Worm (Caenorhabditis elegans) whole organism, L2 larva: Measurements from ENCODE around the gene ugt-10.
A peak's percentile ranks its signal among the peaks of the same experiment; 100 is the strongest.
"Not testable (repeated sequence)": the region's sequence is repeated elsewhere in the genome, so short reads cannot be mapped to it uniquely, and the experiment has no call there.

ENCODE experiments used
- C34F6.9 ChIP-seq: fragments of 150-350 bp; optimal IDR thresholded peaks from 2 replicates; lab custom pipeline; 2014; ENCODE audit warnings: missing biosample characterization, missing genetic modification characterization
- R02D3.7 ChIP-seq: fragments of 150-350 bp; optimal IDR thresholded peaks from 2 replicates; lab custom pipeline; 2014; ENCODE audit warnings: missing biosample characterization, missing genetic modification characterization
- alr-1 ChIP-seq: fragments of 150-350 bp; optimal IDR thresholded peaks from 2 replicates; lab custom pipeline; 2014; ENCODE audit warnings: missing biosample characterization, missing genetic modification characterization
- aly-2 ChIP-seq: fragments of 150-350 bp; optimal IDR thresholded peaks from 2 replicates; lab custom pipeline; 2014; ENCODE audit warnings: missing biosample characterization, missing genetic modification characterization
- ama-1 ChIP-seq: fragments of 150-350 bp; optimal IDR thresholded peaks from 2 replicates; lab custom pipeline; 2018; ENCODE audit warnings: inconsistent platforms
- blmp-1 ChIP-seq: sonication (generic microtip); optimal IDR thresholded peaks from 2 replicates; lab custom pipeline; 2017; ENCODE audit warnings: missing genetic modification characterization, mild to moderate bottlenecking, missing compliant biosample characterization, antibody characterized with exemption, moderate library complexity; ENCODE audit not compliant: insufficient read depth
- ceh-16 ChIP-seq: fragments of 150-350 bp; optimal IDR thresholded peaks from 2 replicates; lab custom pipeline; 2014; ENCODE audit warnings: missing biosample characterization, missing genetic modification characterization
- ceh-82 ChIP-seq: fragments of 150-350 bp; optimal IDR thresholded peaks from 2 replicates; lab custom pipeline; 2014; ENCODE audit warnings: missing biosample characterization, missing genetic modification characterization
- dmd-4 ChIP-seq: sonication (generic microtip); optimal IDR thresholded peaks from 2 replicates; lab custom pipeline; 2017; ENCODE audit warnings: missing biosample characterization, missing genetic modification characterization
- egl-27 ChIP-seq: sonication (generic microtip); optimal IDR thresholded peaks from 3 replicates; lab custom pipeline; 2017; ENCODE audit warnings: missing biosample characterization, missing genetic modification reagents, missing genetic modification characterization
- elt-1 ChIP-seq: fragments of 150-350 bp; optimal IDR thresholded peaks from 2 replicates; lab custom pipeline; 2014; ENCODE audit warnings: missing biosample characterization, missing genetic modification characterization
- elt-3 ChIP-seq: sonication (generic microtip); optimal IDR thresholded peaks from 2 replicates; lab custom pipeline; 2017; ENCODE audit warnings: missing biosample characterization, missing genetic modification characterization
- fos-1 ChIP-seq: fragments of 150-350 bp; optimal IDR thresholded peaks from 2 replicates; lab custom pipeline; 2014; ENCODE audit warnings: missing biosample characterization, missing genetic modification characterization
- gmeb-1 ChIP-seq: fragments of 150-350 bp; optimal IDR thresholded peaks from 2 replicates; lab custom pipeline; 2014; ENCODE audit warnings: missing biosample characterization, missing genetic modification characterization
- lin-11 ChIP-seq: fragments of 150-350 bp; sonication (generic microtip); optimal IDR thresholded peaks from 2 replicates; lab custom pipeline; 2014; ENCODE audit warnings: missing biosample characterization, missing genetic modification characterization, inconsistent platforms, mixed read lengths
- lin-39 ChIP-seq: fragments of 150-350 bp; optimal IDR thresholded peaks from 2 replicates; lab custom pipeline; 2014; ENCODE audit warnings: missing biosample characterization, missing genetic modification reagents, missing genetic modification characterization
- lsy-2 ChIP-seq, 2 experiments: fragments of 150-350 bp in 1 of 2; sonication (generic microtip) in 1 of 2; optimal IDR thresholded peaks; 2 replicates each; lab custom pipeline; 2014 to 2017; ENCODE audit warnings: missing biosample characterization in 2 of 2, missing genetic modification characterization in 2 of 2
- mab-5 ChIP-seq: fragments of 150-350 bp; optimal IDR thresholded peaks from 2 replicates; lab custom pipeline; 2014; ENCODE audit warnings: missing biosample characterization, missing genetic modification characterization
- mbf-1 ChIP-seq: sonication (generic microtip); optimal IDR thresholded peaks from 2 replicates; lab custom pipeline; 2017; ENCODE audit warnings: missing biosample characterization, missing genetic modification characterization
- mdl-1 ChIP-seq, 2 experiments: fragments of 150-350 bp in 1 of 2; sonication (generic microtip) in 1 of 2; optimal IDR thresholded peaks; 2 replicates each; lab custom pipeline; 2017; ENCODE audit warnings: missing biosample characterization in 2 of 2, missing genetic modification characterization in 2 of 2
- nhr-10 ChIP-seq: sonication (generic microtip); optimal IDR thresholded peaks from 2 replicates; lab custom pipeline; 2017; ENCODE audit warnings: missing biosample characterization, missing genetic modification characterization
- nhr-11 ChIP-seq: fragments of 150-350 bp; optimal IDR thresholded peaks from 2 replicates; lab custom pipeline; 2014; ENCODE audit warnings: missing biosample characterization, missing genetic modification characterization
- nhr-12 ChIP-seq: fragments of 150-350 bp; optimal IDR thresholded peaks from 2 replicates; lab custom pipeline; 2014; ENCODE audit warnings: missing biosample characterization, missing genetic modification characterization
- nhr-21 ChIP-seq: fragments of 150-350 bp; optimal IDR thresholded peaks from 2 replicates; lab custom pipeline; 2014; ENCODE audit warnings: missing biosample characterization, missing genetic modification characterization
- nhr-237 ChIP-seq: fragments of 150-350 bp; optimal IDR thresholded peaks from 2 replicates; lab custom pipeline; 2014; ENCODE audit warnings: missing biosample characterization, missing genetic modification characterization
- nhr-25 ChIP-seq: fragments of 150-350 bp; sonication (generic microtip); optimal IDR thresholded peaks from 3 replicates; lab custom pipeline; 2014; ENCODE audit warnings: missing biosample characterization, missing genetic modification characterization
- nhr-77 ChIP-seq: fragments of 150-350 bp; optimal IDR thresholded peaks from 2 replicates; lab custom pipeline; 2014; ENCODE audit warnings: missing biosample characterization, missing genetic modification characterization
- sem-4 ChIP-seq: fragments of 150-350 bp; optimal IDR thresholded peaks from 2 replicates; lab custom pipeline; 2014; ENCODE audit warnings: missing biosample characterization, missing genetic modification reagents, missing genetic modification characterization
- skn-1 ChIP-seq: sonication (generic microtip); optimal IDR thresholded peaks from 2 replicates; lab custom pipeline; 2017; ENCODE audit warnings: missing biosample characterization, missing genetic modification characterization
- sma-3 ChIP-seq: sonication (generic microtip); optimal IDR thresholded peaks from 2 replicates; lab custom pipeline; 2016; ENCODE audit warnings: missing genetic modification reagents, missing genetic modification characterization, missing compliant biosample characterization
- snpc-4 ChIP-seq: fragments of 150-350 bp; optimal IDR thresholded peaks from 2 replicates; lab custom pipeline; 2014; ENCODE audit warnings: missing biosample characterization, missing genetic modification characterization
- unc-39 ChIP-seq: fragments of 150-350 bp; optimal IDR thresholded peaks from 2 replicates; lab custom pipeline; 2014; ENCODE audit warnings: missing biosample characterization, missing genetic modification characterization
- unc-55 ChIP-seq: fragments of 150-350 bp; sonication (generic microtip); optimal IDR thresholded peaks from 3 replicates; lab custom pipeline; 2014; ENCODE audit warnings: missing biosample characterization, missing genetic modification reagents, missing genetic modification characterization
- ztf-1 ChIP-seq: fragments of 200-800 bp; sonication (Bioruptor generic); conservative IDR thresholded peaks from 2 replicates; pipeline ENCODE4 v1.3.6; 2022; ENCODE audit warnings: missing genetic modification characterization, missing compliant biosample characterization
- ztf-4 ChIP-seq: fragments of 150-350 bp; optimal IDR thresholded peaks from 2 replicates; lab custom pipeline; 2014; ENCODE audit warnings: missing biosample characterization, missing genetic modification characterization

Gene ugt-10

DNA sequence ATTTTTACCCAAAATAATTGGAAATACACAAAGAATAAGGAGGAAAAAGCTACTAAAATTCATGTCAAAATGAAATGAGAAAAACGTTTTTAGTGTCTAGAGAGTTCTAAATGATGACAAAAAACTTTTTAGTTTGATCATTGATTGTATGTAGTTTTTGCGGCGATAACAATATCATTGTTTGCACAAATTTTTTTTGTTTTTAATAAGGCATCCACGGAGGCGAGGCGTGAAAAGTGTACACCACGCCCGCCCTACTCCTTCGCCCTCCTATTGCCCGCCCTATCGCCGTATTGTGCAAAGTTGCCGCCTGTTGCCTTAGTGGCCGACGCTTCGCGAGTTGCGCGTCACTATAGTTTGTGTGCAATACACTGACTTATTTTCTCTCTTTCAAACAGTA, at the start of gene ugt-10:
ugt-10 (minus strand) TSS at position 101 of the 400 bp plus-strand sequence.
- TF ChIP-seq nhr-237 (tag; lab: Kevin White, UChicago); egl-27 (tag; lab: Kevin White, UChicago); aly-2: not testable (repeated sequence)

DNA sequence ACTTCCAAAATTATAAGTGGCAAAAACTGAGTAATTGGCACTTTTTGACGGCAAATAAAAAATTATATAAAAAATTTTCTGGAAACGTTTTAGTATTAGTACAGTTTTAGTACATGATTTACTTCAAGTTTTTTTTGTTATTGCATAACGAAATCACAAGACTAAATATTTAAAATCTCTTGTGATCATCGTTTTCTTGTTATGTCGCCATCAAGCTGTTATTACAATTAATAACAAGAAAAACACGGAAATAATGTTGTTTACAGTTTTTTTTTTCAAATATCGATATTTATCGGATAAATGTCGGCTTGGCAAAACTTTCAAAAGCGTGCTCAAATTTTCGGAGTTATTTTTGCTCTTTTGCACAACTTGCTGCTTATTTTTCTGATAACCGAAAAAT, 48.7 kb upstream of the ugt-10 start, which contains the start of gene str-209:
str-209 (plus strand) TSS at position 301 of the 400 bp plus-strand sequence.
- TF ChIP-seq nhr-12 (tag; lab: Kevin White, UChicago) (no peak), mab-5 (tag; lab: Kevin White, UChicago) (no peak), mdl-1 (tag; optimal IDR thresholded peaks at IDR 0.05; lab: Kevin White, UChicago) (no peak), dmd-4 (tag; lab: Kevin White, UChicago) (no peak), unc-39 (tag; lab: Kevin White, UChicago) (no peak), lin-39 (no peak), ceh-82 (tag; lab: Kevin White, UChicago) (no peak), alr-1 (tag; lab: Kevin White, UChicago) (no peak), nhr-11 (tag; lab: Kevin White, UChicago) (no peak), ceh-16 (tag; lab: Kevin White, UChicago) (no peak), elt-3 (no peak), C34F6.9 (tag; lab: Kevin White, UChicago) (no peak), R02D3.7 (no peak), ztf-4 (no peak), mbf-1 (tag; lab: Kevin White, UChicago) (no peak), elt-1 (tag; lab: Kevin White, UChicago) (no peak)

DNA sequence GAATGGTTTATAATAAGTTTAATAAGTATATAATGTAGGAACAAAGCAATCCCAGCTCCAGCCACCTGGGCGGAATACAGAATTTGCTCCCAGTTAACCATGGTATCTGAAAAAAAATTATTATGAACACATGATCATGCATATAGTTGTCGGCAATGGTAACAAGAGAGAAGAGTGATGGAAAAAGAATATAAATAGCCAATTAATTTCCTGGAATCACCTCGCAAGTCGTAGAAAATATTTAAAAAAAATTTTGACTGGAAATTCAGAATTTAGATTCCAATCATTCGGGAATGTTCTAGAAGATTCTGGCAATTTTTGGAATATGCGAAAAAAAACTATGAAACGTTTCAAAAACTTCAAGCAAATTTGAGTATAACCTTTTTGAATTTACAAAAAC, 44.3 kb upstream of the ugt-10 start, which contains the start of gene str-211:
str-211 (minus strand) TSS at position 101 of the 400 bp plus-strand sequence.
- no peak for TF ChIP-seq sem-4 (tag; lab: Kevin White, UChicago)
- no peak for TF ChIP-seq blmp-1 (tag; lab: Kevin White, UChicago)
- no peak for TF ChIP-seq C34F6.9 (tag; lab: Kevin White, UChicago)
- no peak for TF ChIP-seq lin-11 (tag; lab: Kevin White, UChicago)
- TF ChIP-seq ama-1 (lab: Kevin White, UChicago), result no peak
- TF ChIP-seq sma-3 (GFP tag; lab: Kevin White, UChicago), result no peak
- no peak for TF ChIP-seq nhr-10 (tag; lab: Kevin White, UChicago)
- TF ChIP-seq ztf-1 (GFP tag; lab: Robert Waterston, UW), result no peak
- no peak for TF ChIP-seq nhr-21
- no peak for TF ChIP-seq nhr-12 (tag; lab: Kevin White, UChicago)
- TF ChIP-seq aly-2, result no peak
- no peak for TF ChIP-seq skn-1
- TF ChIP-seq nhr-25, result no peak
- TF ChIP-seq fos-1, result no peak
- no peak for TF ChIP-seq unc-55 (GFP tag; lab: Kevin White, UChicago)
- no peak for TF ChIP-seq alr-1 (tag; lab: Kevin White, UChicago)

DNA sequence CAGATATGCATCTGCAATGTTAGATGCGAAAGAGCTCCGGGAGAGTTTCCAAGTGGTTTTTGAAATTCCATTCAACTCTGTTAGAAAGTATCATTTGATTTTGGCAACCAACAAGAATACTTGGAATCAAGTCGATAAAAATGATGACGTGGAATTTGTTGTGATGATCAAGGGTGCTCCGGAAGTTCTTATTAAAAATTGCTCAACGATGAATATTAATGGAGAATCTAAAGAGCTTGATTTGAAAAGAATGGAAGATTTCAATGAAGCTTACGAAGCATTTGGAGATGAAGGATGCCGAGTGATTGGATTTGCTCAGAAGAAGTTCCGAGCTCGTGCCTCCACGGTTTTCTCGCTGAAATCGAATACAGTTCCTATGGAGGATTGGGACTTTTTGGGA, 37.4 kb upstream of the ugt-10 start:
- TF ChIP-seq nhr-11 (tag; lab: Kevin White, UChicago), result no peak
- no peak for TF ChIP-seq lsy-2 (tag; optimal IDR thresholded peaks at IDR 0.05; lab: Kevin White, UChicago)
- TF ChIP-seq lin-11 (tag; lab: Kevin White, UChicago), result no peak
- TF ChIP-seq mdl-1 (tag; optimal IDR thresholded peaks at IDR 0.05; lab: Kevin White, UChicago), result no peak
- no peak for TF ChIP-seq snpc-4 (tag; lab: Kevin White, UChicago)
- no peak for TF ChIP-seq nhr-77
- TF ChIP-seq gmeb-1, result no peak
- TF ChIP-seq R02D3.7, result no peak
- TF ChIP-seq ceh-82 (tag; lab: Kevin White, UChicago), result no peak

DNA sequence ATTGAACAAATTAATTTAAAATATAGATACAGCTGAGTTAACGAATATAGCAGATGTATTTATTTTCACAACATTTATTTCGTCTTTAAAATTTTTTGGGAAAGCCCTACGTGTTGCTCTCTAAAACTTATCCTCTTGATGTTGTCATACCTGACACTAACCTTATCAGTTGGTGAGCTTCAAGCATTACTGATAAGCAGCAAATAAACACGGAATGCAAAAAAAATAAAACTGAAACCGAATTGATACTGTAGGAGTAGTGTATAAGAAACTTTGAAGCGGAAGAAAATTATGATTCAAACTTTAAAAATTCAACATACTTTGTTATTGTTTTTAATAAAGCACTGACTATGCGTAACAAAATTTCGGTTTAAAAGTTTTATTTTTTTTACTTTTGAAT, 35.2 kb upstream of the ugt-10 start:
- peak; percentile 30 for TF ChIP-seq fos-1
- TF ChIP-seq nhr-12 (tag; lab: Kevin White, UChicago), result no peak
